Fruit fly (Drosophila melanogaster) whole organism, prepupa: Measurements from ENCODE around the gene wek.

Experiments used
- CG16779 ChIP-seq: fragments of 200-800 bp; sonication (Bioruptor generic); optimal IDR thresholded peaks from 3 replicates; lab custom pipeline; 2017; ENCODE audit warnings: missing biosample characterization, mild to moderate bottlenecking, missing genetic modification characterization
- CG6854 ChIP-seq: fragments of 200-800 bp; sonication (Bioruptor generic); optimal IDR thresholded peaks from 2 replicates; lab custom pipeline; 2017; ENCODE audit warnings: missing biosample characterization, mild to moderate bottlenecking, missing genetic modification characterization
- Eip75B ChIP-seq: fragments of 200-800 bp; sonication (Bioruptor generic); optimal IDR thresholded peaks from 3 replicates; lab custom pipeline; 2016; ENCODE audit warnings: missing biosample characterization, missing genetic modification characterization
- Sox15 ChIP-seq: fragments of 200-800 bp; sonication (Bioruptor generic); optimal IDR thresholded peaks from 3 replicates; lab custom pipeline; 2016; ENCODE audit warnings: missing biosample characterization, missing genetic modification characterization
- acj6 ChIP-seq: fragments of 200-800 bp; sonication (Bioruptor generic); optimal IDR thresholded peaks from 3 replicates; lab custom pipeline; 2016; ENCODE audit warnings: missing biosample characterization, missing genetic modification characterization
- esn ChIP-seq: fragments of 200-800 bp; sonication (Bioruptor generic); optimal IDR thresholded peaks from 2 replicates; lab custom pipeline; 2016; ENCODE audit warnings: missing biosample characterization, mild to moderate bottlenecking, missing genetic modification characterization, moderate library complexity
- topi ChIP-seq: fragments of 200-800 bp; sonication (Bioruptor generic); optimal IDR thresholded peaks from 3 replicates; lab custom pipeline; 2016; ENCODE audit warnings: missing biosample characterization, missing genetic modification characterization

dm6 chr2L:15796300-15796699, 28.2 kb upstream of the wek start:
- TF ChIP-seq esn (no peak), CG6854 (GFP tag; lab: Kevin White, UChicago) (no peak), CG16779 (tag; lab: Kevin White, UChicago) (no peak), Eip75B (GFP tag; lab: Kevin White, UChicago) (no peak), acj6 (GFP tag; lab: Kevin White, UChicago) (no peak), Sox15 (GFP tag; lab: Kevin White, UChicago) (no peak), topi (GFP tag; lab: Kevin White, UChicago) (no peak)
